Fruit fly (Drosophila melanogaster) whole organism, embryonic: ENCODE results near the gene Jon99Fii.
A peak's percentile ranks its signal among the peaks of the same experiment; 100 is the strongest.

Experiments used
- Antp ChIP-seq: fragments of 200-800 bp; sonication (Bioruptor generic); optimal IDR thresholded peaks from 3 replicates; lab custom pipeline; 2016; ENCODE audit warnings: missing biosample characterization, missing genetic modification characterization
- Atf6 ChIP-seq: fragments of 200-800 bp; sonication (Bioruptor generic); IDR thresholded peaks from 2 replicates; pipeline ENCODE4 v1.3.6; 2022; ENCODE audit warnings: missing biosample characterization, missing genetic modification characterization
- Bdp1 ChIP-seq: fragments of 200-800 bp; sonication (Bioruptor generic); optimal IDR thresholded peaks from 3 replicates; lab custom pipeline; 2016; ENCODE audit warnings: missing biosample characterization, missing genetic modification characterization
- CG11695 ChIP-seq: fragments of 200-800 bp; sonication (Bioruptor generic); IDR thresholded peaks from 3 replicates; pipeline ENCODE4 v1.3.6; 2022; ENCODE audit warnings: missing biosample characterization, missing genetic modification characterization
- CG11723 ChIP-seq: fragments of 200-800 bp; sonication (Bioruptor generic); optimal IDR thresholded peaks from 2 replicates; lab custom pipeline; 2017; ENCODE audit warnings: missing biosample characterization, mild to moderate bottlenecking, missing genetic modification characterization
- CG16815 ChIP-seq: fragments of 200-800 bp; sonication (Bioruptor generic); optimal IDR thresholded peaks from 3 replicates; lab custom pipeline; 2017; ENCODE audit warnings: missing biosample characterization, mild to moderate bottlenecking, missing genetic modification characterization
- CG17612 ChIP-seq: fragments of 200-800 bp; sonication (Bioruptor generic); IDR thresholded peaks from 2 replicates; pipeline ENCODE4 v1.3.6; 2022; ENCODE audit warnings: missing biosample characterization, missing genetic modification characterization
- CG30431 ChIP-seq: fragments of 200-800 bp; sonication (Bioruptor generic); optimal IDR thresholded peaks from 2 replicates; lab custom pipeline; 2017; ENCODE audit warnings: missing biosample characterization, missing genetic modification characterization
- CG31441 ChIP-seq: fragments of 200-800 bp; sonication (Bioruptor generic); IDR thresholded peaks from 2 replicates; pipeline ENCODE4 v1.3.6; 2022; ENCODE audit warnings: missing biosample characterization, missing genetic modification characterization
- CG33213 ChIP-seq: fragments of 200-800 bp; sonication (Bioruptor generic); optimal IDR thresholded peaks from 3 replicates; lab custom pipeline; 2016; ENCODE audit warnings: missing biosample characterization, missing genetic modification characterization
- CG4404 ChIP-seq: fragments of 200-800 bp; sonication (Bioruptor generic); IDR thresholded peaks from 2 replicates; pipeline ENCODE4 v1.3.6; 2022; ENCODE audit warnings: missing biosample characterization, missing genetic modification characterization
- CG4707 ChIP-seq: fragments of 200-800 bp; sonication (Bioruptor generic); optimal IDR thresholded peaks from 2 replicates; lab custom pipeline; 2018; ENCODE audit warnings: missing biosample characterization, mild to moderate bottlenecking, missing genetic modification characterization, moderate library complexity
- CG5245 ChIP-seq: fragments of 200-800 bp; sonication (Bioruptor generic); optimal IDR thresholded peaks from 3 replicates; lab custom pipeline; 2016; ENCODE audit warnings: missing biosample characterization, missing genetic modification characterization
- CG6689 ChIP-seq: fragments of 200-800 bp; sonication (Bioruptor generic); IDR thresholded peaks from 2 replicates; pipeline ENCODE4 v1.3.6; 2022; ENCODE audit warnings: missing biosample characterization, missing genetic modification characterization
- CG6854 ChIP-seq: fragments of 200-800 bp; sonication (Bioruptor generic); optimal IDR thresholded peaks from 3 replicates; lab custom pipeline; 2017; ENCODE audit warnings: missing biosample characterization, mild to moderate bottlenecking, missing genetic modification characterization
- CG7556 ChIP-seq: fragments of 200-800 bp; sonication (Bioruptor generic); optimal IDR thresholded peaks from 2 replicates; lab custom pipeline; 2017; ENCODE audit warnings: missing biosample characterization, mild to moderate bottlenecking, missing genetic modification characterization
- CG7987 ChIP-seq: fragments of 200-800 bp; sonication (Bioruptor generic); optimal IDR thresholded peaks from 2 replicates; lab custom pipeline; 2018; ENCODE audit warnings: missing biosample characterization, mild to moderate bottlenecking, missing genetic modification characterization, moderate library complexity
- CG9817 ChIP-seq: fragments of 200-800 bp; sonication (Bioruptor generic); optimal IDR thresholded peaks from 2 replicates; lab custom pipeline; 2018; ENCODE audit warnings: missing biosample characterization, mild to moderate bottlenecking, missing genetic modification characterization, moderate library complexity
- CoRest ChIP-seq: fragments of 200-800 bp; sonication (Bioruptor generic); optimal IDR thresholded peaks from 3 replicates; lab custom pipeline; 2018; ENCODE audit warnings: missing biosample characterization, mild to moderate bottlenecking, missing genetic modification characterization, moderate library complexity
- Drgx ChIP-seq: fragments of 200-800 bp; sonication (Bioruptor generic); IDR thresholded peaks from 2 replicates; pipeline ENCODE4 v1.3.6; 2022; ENCODE audit warnings: missing biosample characterization, missing genetic modification characterization
- HLHmδ ChIP-seq: fragments of 200-800 bp; sonication (Bioruptor generic); optimal IDR thresholded peaks from 2 replicates; lab custom pipeline; 2018; ENCODE audit warnings: missing biosample characterization, mild to moderate bottlenecking, missing genetic modification characterization, moderate library complexity
- Hr51 ChIP-seq, 2 experiments: fragments of 200-800 bp; sonication (Bioruptor generic); optimal IDR thresholded peaks; 2 replicates in 1 of 2; 3 replicates in 1 of 2; lab custom pipeline; 2016 to 2018; ENCODE audit warnings: missing biosample characterization in 2 of 2, missing genetic modification characterization in 2 of 2, mild to moderate bottlenecking in 1 of 2, moderate library complexity in 1 of 2
- MBD-R2 ChIP-seq: fragments of 200-800 bp; sonication (Bioruptor generic); IDR thresholded peaks from 2 replicates; pipeline ENCODE4 v1.3.6; 2022; ENCODE audit warnings: missing biosample characterization, missing genetic modification characterization
- Nf-YA ChIP-seq: fragments of 200-800 bp; sonication (Bioruptor generic); IDR thresholded peaks from 2 replicates; pipeline ENCODE4 v1.3.6; 2022; ENCODE audit warnings: missing biosample characterization, missing genetic modification characterization
- Side ChIP-seq: fragments of 200-800 bp; sonication (Bioruptor generic); optimal IDR thresholded peaks from 2 replicates; lab custom pipeline; 2016; ENCODE audit warnings: missing biosample characterization, missing genetic modification characterization
- Taf1 ChIP-seq: fragments of 200-800 bp; sonication (Bioruptor generic); IDR thresholded peaks from 2 replicates; pipeline ENCODE4 v1.3.6; 2022; ENCODE audit warnings: missing biosample characterization, missing genetic modification characterization
- YL-1 ChIP-seq: fragments of 200-800 bp; sonication (Bioruptor generic); optimal IDR thresholded peaks from 3 replicates; lab custom pipeline; 2017; ENCODE audit warnings: missing biosample characterization, mild to moderate bottlenecking, missing genetic modification characterization
- abd-A ChIP-seq: fragments of 200-800 bp; sonication (Bioruptor generic); optimal IDR thresholded peaks from 3 replicates; lab custom pipeline; 2019; ENCODE audit warnings: missing biosample characterization, mild to moderate bottlenecking, missing genetic modification characterization, moderate library complexity
- bigmax ChIP-seq: fragments of 200-800 bp; sonication (Bioruptor generic); optimal IDR thresholded peaks from 2 replicates; lab custom pipeline; 2018; ENCODE audit warnings: missing biosample characterization, mild to moderate bottlenecking, missing genetic modification characterization
- br ChIP-seq: fragments of >200 bp; optimal IDR thresholded peaks from 2 replicates; lab custom pipeline; 2017
- caup ChIP-seq: fragments of 200-800 bp; sonication (Bioruptor generic); optimal IDR thresholded peaks from 3 replicates; lab custom pipeline; 2017; ENCODE audit warnings: missing biosample characterization, mild to moderate bottlenecking, missing genetic modification characterization, moderate library complexity; ENCODE audit not compliant: severe bottlenecking
- chif ChIP-seq, 2 experiments: fragments of 200-800 bp; sonication (Bioruptor generic); optimal IDR thresholded peaks; 3 replicates each; lab custom pipeline; 2016; ENCODE audit warnings: missing biosample characterization in 2 of 2, missing genetic modification characterization in 2 of 2
- chinmo ChIP-seq: fragments of 200-800 bp; sonication (Bioruptor generic); IDR thresholded peaks from 4 replicates; pipeline ENCODE4 v1.3.6; 2022; ENCODE audit warnings: missing biosample characterization, missing genetic modification characterization; ENCODE audit not compliant: partially characterized antibody
- disco-r ChIP-seq: fragments of 200-800 bp; sonication (Bioruptor generic); optimal IDR thresholded peaks from 2 replicates; lab custom pipeline; 2016; ENCODE audit warnings: missing biosample characterization, missing genetic modification characterization
- fd3F ChIP-seq: fragments of 200-800 bp; sonication (Bioruptor generic); optimal IDR thresholded peaks from 2 replicates; lab custom pipeline; 2018; ENCODE audit warnings: missing biosample characterization, mild to moderate bottlenecking, missing genetic modification characterization, moderate library complexity
- fd96Cb ChIP-seq: fragments of 200-800 bp; sonication (Bioruptor generic); optimal IDR thresholded peaks from 2 replicates; lab custom pipeline; 2018; ENCODE audit warnings: missing biosample characterization, mild to moderate bottlenecking, missing genetic modification characterization, moderate library complexity
- gem ChIP-seq: fragments of 200-800 bp; sonication (Bioruptor generic); optimal IDR thresholded peaks from 2 replicates; lab custom pipeline; 2019; ENCODE audit warnings: missing biosample characterization, mild to moderate bottlenecking, missing genetic modification characterization, moderate library complexity
- gfzf ChIP-seq: fragments of 200-800 bp; sonication (Bioruptor generic); optimal IDR thresholded peaks from 2 replicates; lab custom pipeline; 2016; ENCODE audit warnings: missing biosample characterization, mild to moderate bottlenecking, missing genetic modification characterization, moderate library complexity
- hb ChIP-seq: fragments of 200-800 bp; sonication (Bioruptor generic); IDR thresholded peaks from 3 replicates; pipeline ENCODE4 v1.3.6; 2022; ENCODE audit warnings: missing biosample characterization, missing genetic modification characterization; ENCODE audit not compliant: partially characterized antibody
- jumu ChIP-seq: fragments of 200-800 bp; sonication (Bioruptor generic); optimal IDR thresholded peaks from 3 replicates; lab custom pipeline; 2016; ENCODE audit warnings: missing biosample characterization, missing genetic modification characterization
- ken ChIP-seq: fragments of 200-800 bp; sonication (Bioruptor generic); IDR thresholded peaks from 3 replicates; pipeline ENCODE4 v1.3.6; 2022; ENCODE audit warnings: missing biosample characterization, missing genetic modification characterization
- mam ChIP-seq: fragments of 200-800 bp; sonication (Bioruptor generic); optimal IDR thresholded peaks from 3 replicates; lab custom pipeline; 2016; ENCODE audit warnings: missing biosample characterization, missing genetic modification characterization
- odd ChIP-seq: fragments of 200-800 bp; sonication (Bioruptor generic); optimal IDR thresholded peaks from 2 replicates; lab custom pipeline; 2017; ENCODE audit warnings: missing biosample characterization, mild to moderate bottlenecking, missing genetic modification characterization
- pho ChIP-seq: fragments of 200-800 bp; sonication (Bioruptor generic); optimal IDR thresholded peaks from 2 replicates; lab custom pipeline; 2016; ENCODE audit warnings: missing biosample characterization, missing genetic modification characterization
- phol ChIP-seq: fragments of 200-800 bp; sonication (Bioruptor generic); optimal IDR thresholded peaks from 3 replicates; lab custom pipeline; 2018; ENCODE audit warnings: missing biosample characterization, mild to moderate bottlenecking, missing genetic modification characterization, moderate library complexity
- ranshi ChIP-seq: fragments of 200-800 bp; sonication (Bioruptor generic); IDR thresholded peaks from 2 replicates; pipeline ENCODE4 v1.3.6; 2022; ENCODE audit warnings: missing biosample characterization, missing genetic modification characterization
- ro ChIP-seq: fragments of 200-800 bp; sonication (Bioruptor generic); IDR thresholded peaks from 2 replicates; pipeline ENCODE4 v1.3.6; 2022; ENCODE audit warnings: missing biosample characterization, missing genetic modification characterization
- salm ChIP-seq: fragments of 200-800 bp; sonication (Bioruptor generic); optimal IDR thresholded peaks from 2 replicates; lab custom pipeline; 2018; ENCODE audit warnings: missing biosample characterization, mild to moderate bottlenecking, missing genetic modification characterization
- sisA ChIP-seq: fragments of 200-800 bp; sonication (Bioruptor generic); IDR thresholded peaks from 2 replicates; pipeline ENCODE4 v1.3.6; 2022; ENCODE audit warnings: missing biosample characterization, missing genetic modification characterization
- stc ChIP-seq: fragments of 200-800 bp; sonication (Bioruptor generic); IDR thresholded peaks from 2 replicates; pipeline ENCODE4 v1.3.6; 2022; ENCODE audit warnings: missing biosample characterization, missing genetic modification characterization
- tgo ChIP-seq: fragments of 200-800 bp; sonication (Bioruptor generic); IDR thresholded peaks from 3 replicates; pipeline ENCODE4 v1.3.6; 2022; ENCODE audit warnings: missing biosample characterization, missing genetic modification characterization
- unc-4 ChIP-seq: fragments of 200-800 bp; sonication (Bioruptor generic); IDR thresholded peaks from 2 replicates; pipeline ENCODE4 v1.3.6; 2022; ENCODE audit warnings: missing biosample characterization, missing genetic modification characterization; ENCODE audit not compliant: partially characterized antibody

The Jon99Fii gene

DNA sequence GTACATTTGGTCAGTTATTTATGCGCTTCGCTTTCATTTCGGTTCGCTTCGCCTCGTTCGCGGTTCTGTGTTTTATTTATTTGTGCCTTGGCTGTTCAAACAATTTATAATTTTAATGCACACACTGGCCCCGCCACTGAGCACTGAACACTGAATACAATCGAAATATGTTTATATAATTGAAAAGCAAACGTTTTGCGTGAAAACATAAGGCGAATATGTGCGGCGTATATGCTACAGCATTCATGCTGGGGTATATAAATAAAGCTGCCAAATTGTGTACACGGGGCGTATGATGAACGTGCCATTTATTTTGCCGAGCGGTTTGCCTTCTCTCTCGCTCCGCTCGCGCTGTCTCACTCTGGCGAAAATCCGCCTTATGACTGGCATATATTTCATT lies 49.2 kb upstream of the Jon99Fii start (continued):
- no peak for TF ChIP-seq pho (GFP tag; lab: Kevin White, UChicago)
- TF ChIP-seq Taf1: no peak
- TF ChIP-seq sisA (GFP tag; lab: Robert Waterston, UW): no peak
- no peak for TF ChIP-seq chif (GFP tag; optimal IDR thresholded peaks at IDR 0.05; lab: Kevin White, UChicago)
- no peak for TF ChIP-seq YL-1
- TF ChIP-seq hb (GFP tag; lab: Robert Waterston, UW): no peak
- no peak for TF ChIP-seq CG16815 (GFP tag; lab: Kevin White, UChicago)
- no peak for TF ChIP-seq tgo (GFP tag; lab: Robert Waterston, UW)
- TF ChIP-seq br: no peak
- 0 out of 2 replicates have a peak, but pooled peaks have one; percentile 10 for TF ChIP-seq Atf6 (GFP tag; lab: Robert Waterston, UW)
- peak; percentile 23 for TF ChIP-seq fd3F (GFP tag; lab: Kevin White, UChicago)
- TF ChIP-seq CG5245: no peak
- TF ChIP-seq Nf-YA: no peak
- TF ChIP-seq CG9817 (tag; lab: Kevin White, UChicago): no peak
- no peak for TF ChIP-seq fd96Cb (tag; lab: Kevin White, UChicago)
- TF ChIP-seq ranshi (GFP tag; lab: Robert Waterston, UW): no peak
- TF ChIP-seq CG6854 (GFP tag; lab: Kevin White, UChicago): no peak
- TF ChIP-seq caup (GFP tag; lab: Kevin White, UChicago): peak; percentile 35
- TF ChIP-seq Bdp1 (GFP tag; lab: Kevin White, UChicago): no peak
- TF ChIP-seq gfzf (GFP tag; lab: Kevin White, UChicago): no peak
- no peak for TF ChIP-seq jumu (GFP tag; lab: Kevin White, UChicago)
- TF ChIP-seq CG4404 (GFP tag; lab: Robert Waterston, UW): no peak
- TF ChIP-seq MBD-R2: no peak
- no peak for TF ChIP-seq CG17612 (GFP tag; lab: Robert Waterston, UW)
- no peak for TF ChIP-seq unc-4 (GFP tag; lab: Robert Waterston, UW)
- TF ChIP-seq chinmo (GFP tag; lab: Robert Waterston, UW): 0 out of 4 replicates have a peak, but pooled peaks have one; percentile 57
- no peak for TF ChIP-seq CG33213 (GFP tag; lab: Kevin White, UChicago)
- TF ChIP-seq salm: no peak
- TF ChIP-seq ken (GFP tag; lab: Robert Waterston, UW): no peak
- no peak for TF ChIP-seq bigmax (GFP tag; lab: Kevin White, UChicago)
- TF ChIP-seq stc: no peak
- no peak for TF ChIP-seq disco-r (GFP tag; lab: Kevin White, UChicago)
- no peak for TF ChIP-seq Side
- no peak for TF ChIP-seq odd (GFP tag; lab: Kevin White, UChicago)
- TF ChIP-seq CG30431 (GFP tag; lab: Kevin White, UChicago): no peak
- TF ChIP-seq CoRest (tag; lab: Kevin White, UChicago): no peak
- TF ChIP-seq abd-A (tag; lab: Kevin White, UChicago): peak; percentile 31
- TF ChIP-seq gem (tag; lab: Kevin White, UChicago): no peak
- TF ChIP-seq CG7987 (GFP tag; lab: Kevin White, UChicago): no peak
- no peak for TF ChIP-seq Drgx (GFP tag; lab: Robert Waterston, UW)
- TF ChIP-seq Antp (GFP tag; lab: Kevin White, UChicago): no peak
- no peak for TF ChIP-seq CG31441 (GFP tag; lab: Robert Waterston, UW)
- TF ChIP-seq CG7556 (GFP tag; lab: Kevin White, UChicago): no peak
- no peak for TF ChIP-seq Hr51 (GFP tag; optimal IDR thresholded peaks at IDR 0.05; lab: Kevin White, UChicago)
- no peak for TF ChIP-seq CG11695 (GFP tag; lab: Robert Waterston, UW)
- no peak for TF ChIP-seq phol (tag; lab: Kevin White, UChicago)
- no peak for TF ChIP-seq HLHmδ (GFP tag; lab: Kevin White, UChicago)
- TF ChIP-seq mam (GFP tag; lab: Kevin White, UChicago): no peak
- no peak for TF ChIP-seq ro (GFP tag; lab: Robert Waterston, UW)
- TF ChIP-seq CG11723 (GFP tag; lab: Kevin White, UChicago): no peak
- TF ChIP-seq CG4707 (GFP tag; lab: Kevin White, UChicago): no peak
- no peak for TF ChIP-seq CG6689 (GFP tag; lab: Robert Waterston, UW)
